Worm (Caenorhabditis elegans): ENCODE data around the gene fkb-4.

The fkb-4 gene

ce11 chrV:12773852-12774251, 13.1 kb downstream of the fkb-4 start:
- TF ChIP-seq nhr-237 (tag; optimal IDR thresholded peaks at IDR 0.05) (no peak), sea-2 (GFP tag; optimal IDR thresholded peaks at IDR 0.05) (no peak), nhr-28 (tag; optimal IDR thresholded peaks at IDR 0.05) (no peak), nhr-77 (tag; optimal IDR thresholded peaks at IDR 0.05) (no peak), ceh-82 (tag; optimal IDR thresholded peaks at IDR 0.05) (no peak), pha-4 (tag; optimal IDR thresholded peaks at IDR 0.05) (no peak), nfya-1 (tag; optimal IDR thresholded peaks at IDR 0.05; ENCODE audit: insufficient read depth) (no peak), fos-1 (tag; optimal IDR thresholded peaks at IDR 0.05) (no peak), nhr-11 (tag; optimal IDR thresholded peaks at IDR 0.05) (no peak), skn-1 (tag; optimal IDR thresholded peaks at IDR 0.05) (no peak), pqm-1 (tag; optimal IDR thresholded peaks at IDR 0.05) (no peak), aly-2 (tag; optimal IDR thresholded peaks at IDR 0.05) (no peak), elt-2 (tag; optimal IDR thresholded peaks at IDR 0.05) (no peak), nhr-25 (tag; optimal IDR thresholded peaks at IDR 0.05) (no peak), snpc-4 (tag; optimal IDR thresholded peaks at IDR 0.05) (no peak), ztf-4 (tag; optimal IDR thresholded peaks at IDR 0.05) (no peak), daf-12 (tag; optimal IDR thresholded peaks at IDR 0.05) (no peak), zag-1 (tag; optimal IDR thresholded peaks at IDR 0.05) (no peak), nhr-76 (tag; optimal IDR thresholded peaks at IDR 0.05) (no peak)

ce11 chrV:12773222-12773621, 13.7 kb downstream of the fkb-4 start, which contains the start of gene ZC455.1:
Gene ZC455.1, plus strand, starts transcription at chrV:12773522.
- no peak for TF ChIP-seq nhr-11 (tag; optimal IDR thresholded peaks at IDR 0.05)
- no peak for TF ChIP-seq pha-4 (tag; optimal IDR thresholded peaks at IDR 0.05)
- TF ChIP-seq ceh-82 (tag; optimal IDR thresholded peaks at IDR 0.05) = no peak
- no peak for TF ChIP-seq fos-1 (tag; optimal IDR thresholded peaks at IDR 0.05)
- TF ChIP-seq unc-62 (GFP tag; optimal IDR thresholded peaks at IDR 0.05) = no peak
- TF ChIP-seq fkh-2 (tag; optimal IDR thresholded peaks at IDR 0.05) = no peak
- no peak for TF ChIP-seq eor-1 (tag; optimal IDR thresholded peaks at IDR 0.05)
- no peak for TF ChIP-seq lin-15B (tag; optimal IDR thresholded peaks at IDR 0.05)
- no peak for TF ChIP-seq nhr-43 (tag; optimal IDR thresholded peaks at IDR 0.05; ENCODE audit: poor library complexity, severe bottlenecking)
- TF ChIP-seq elt-3 (tag; optimal IDR thresholded peaks at IDR 0.05) = no peak
- no peak for TF ChIP-seq fkh-10 (GFP tag; optimal IDR thresholded peaks at IDR 0.05)
- no peak for TF ChIP-seq ceh-16 (tag; optimal IDR thresholded peaks at IDR 0.05)
- TF ChIP-seq snpc-4 (tag; optimal IDR thresholded peaks at IDR 0.05) = no peak
- TF ChIP-seq tbx-2 (tag; optimal IDR thresholded peaks at IDR 0.05) = no peak
- TF ChIP-seq lin-39 (tag; optimal IDR thresholded peaks at IDR 0.05) = no peak
- TF ChIP-seq nfya-1 (tag; optimal IDR thresholded peaks at IDR 0.05; ENCODE audit: insufficient read depth) = no peak
- TF ChIP-seq zag-1 (tag; optimal IDR thresholded peaks at IDR 0.05) = no peak
- TF ChIP-seq nhr-67 (tag; optimal IDR thresholded peaks at IDR 0.05) = no peak
- no peak for TF ChIP-seq daf-12 (tag; optimal IDR thresholded peaks at IDR 0.05)
- no peak for TF ChIP-seq jun-1 (tag; optimal IDR thresholded peaks at IDR 0.05)

DNA sequence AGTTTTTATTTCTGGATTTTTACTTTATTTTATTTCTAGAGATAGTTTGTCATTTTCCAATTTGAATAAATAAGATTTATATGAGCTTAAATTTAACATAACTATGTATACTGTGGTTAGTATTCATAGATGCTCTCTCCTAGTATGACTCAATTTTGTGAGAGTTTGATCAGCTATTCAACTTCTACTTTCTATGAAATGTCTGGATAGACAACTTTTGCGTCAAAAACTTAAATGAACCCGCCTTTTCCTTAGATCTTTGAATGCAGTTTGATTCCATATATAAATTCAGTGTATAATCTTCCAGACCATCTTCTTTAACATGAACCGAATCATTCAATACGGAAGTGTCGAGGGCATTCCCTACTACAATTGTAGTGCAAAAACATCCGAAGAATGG, 18.0 kb downstream of the fkb-4 start, which contains the start of gene srt-43:
srt-43 (plus strand) TSS at position 301 of the 400 bp plus-strand sequence.
- TF ChIP-seq hmg-11 (tag; optimal IDR thresholded peaks at IDR 0.05) = no peak
- TF ChIP-seq lsy-12 (tag; optimal IDR thresholded peaks at IDR 0.05) = no peak
- no peak for TF ChIP-seq R02D3.7 (tag; optimal IDR thresholded peaks at IDR 0.05)
- no peak for TF ChIP-seq nhr-25 (tag; optimal IDR thresholded peaks at IDR 0.05)
- TF ChIP-seq eor-1 (tag; optimal IDR thresholded peaks at IDR 0.05) = no peak
- no peak for TF ChIP-seq unc-62 (GFP tag; optimal IDR thresholded peaks at IDR 0.05)
- TF ChIP-seq nhr-77 (tag; optimal IDR thresholded peaks at IDR 0.05) = no peak
- TF ChIP-seq tbx-2 (tag; optimal IDR thresholded peaks at IDR 0.05) = no peak
- no peak for TF ChIP-seq nhr-76 (tag; optimal IDR thresholded peaks at IDR 0.05)
- TF ChIP-seq lin-39 (tag; optimal IDR thresholded peaks at IDR 0.05) = no peak
- TF ChIP-seq unc-39 (tag; optimal IDR thresholded peaks at IDR 0.05) = no peak
- no peak for TF ChIP-seq egl-27 (tag; optimal IDR thresholded peaks at IDR 0.05)
- no peak for TF ChIP-seq elt-2 (tag; optimal IDR thresholded peaks at IDR 0.05)
- no peak for TF ChIP-seq ceh-16 (tag; optimal IDR thresholded peaks at IDR 0.05)
- no peak for TF ChIP-seq snpc-4 (tag; optimal IDR thresholded peaks at IDR 0.05)
- no peak for TF ChIP-seq nhr-43 (tag; optimal IDR thresholded peaks at IDR 0.05; ENCODE audit: poor library complexity, severe bottlenecking)
- no peak for TF ChIP-seq nhr-11 (tag; optimal IDR thresholded peaks at IDR 0.05)

All from whole organism, L3 larva.